Worm (Caenorhabditis elegans): ENCODE data around the gene hadb-1.
A peak's percentile ranks its signal among the peaks of the same experiment; 100 is the strongest.

hadb-1 gene

DNA sequence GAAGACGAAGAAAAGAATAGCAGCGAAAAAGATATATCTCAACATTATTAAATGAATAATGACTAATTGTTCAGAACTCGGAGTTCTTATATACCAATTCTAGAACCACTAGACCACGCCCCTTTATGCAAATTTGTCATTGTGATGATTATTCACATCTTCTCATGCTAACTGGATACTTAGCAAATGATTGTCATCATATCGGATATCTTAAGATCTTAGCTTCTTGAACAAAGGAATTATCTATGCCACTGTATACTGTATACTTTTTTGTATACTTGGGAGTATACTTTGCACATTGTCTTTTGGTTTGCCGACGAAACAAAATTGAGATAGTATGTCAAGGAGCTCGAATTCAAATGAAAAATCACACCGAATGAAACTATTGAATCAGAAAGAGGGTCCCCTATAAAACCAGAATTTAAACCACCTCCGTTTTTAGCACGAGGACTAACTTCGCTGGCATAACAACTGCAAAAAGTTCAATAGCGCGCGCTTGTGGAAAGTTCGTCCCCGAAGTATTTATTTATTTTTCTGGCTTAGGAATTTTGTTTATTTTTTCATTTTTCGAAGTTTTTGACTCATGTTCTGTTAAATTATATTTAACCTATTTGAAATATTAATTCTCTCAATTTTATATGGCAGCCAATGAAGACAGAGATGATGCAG lies 12.1 kb upstream of the hadb-1 start, which contains the start of the genes sdz-1 and vps-33.1 (continued):
- TF ChIP-seq nhr-28 (tag; optimal IDR thresholded peaks at IDR 0.05) (no peak), xbp-1 (tag; optimal IDR thresholded peaks at IDR 0.05) (peak; percentile 23), isw-1 (GFP tag; IDR thresholded peaks at IDR 0.05) (peak; percentile 33), aly-2 (tag; optimal IDR thresholded peaks at IDR 0.05) (no peak), mef-2 (tag; optimal IDR thresholded peaks at IDR 0.05) (no peak), snpc-4 (tag; optimal IDR thresholded peaks at IDR 0.05) (peak; percentile 42), C34B4.2 (tag; optimal IDR thresholded peaks at IDR 0.05) (no peak), elt-3 (tag; optimal IDR thresholded peaks at IDR 0.05) (peak in 2 of 6 experiments; percentile 1 to 36), C04F5.9 (tag; optimal IDR thresholded peaks at IDR 0.05) (no peak), skn-1 (tag; optimal IDR thresholded peaks at IDR 0.05) (peak; percentile 66), nhr-77 (tag; optimal IDR thresholded peaks at IDR 0.05) (peak; percentile 3), lin-15B (tag; optimal IDR thresholded peaks at IDR 0.05) (peak; percentile 44), nhr-90 (tag; optimal IDR thresholded peaks at IDR 0.05; ENCODE audit: poor library complexity) (peak; percentile 46), snu-23 (GFP tag; optimal IDR thresholded peaks at IDR 0.05) (peak; percentile 52), pqm-1 (tag; optimal IDR thresholded peaks at IDR 0.05) (no peak), nhr-47 (tag; optimal IDR thresholded peaks at IDR 0.05) (peak; percentile 59), tbx-2 (tag; optimal IDR thresholded peaks at IDR 0.05) (peak; percentile 55), vab-15 (tag; optimal IDR thresholded peaks at IDR 0.05) (no peak), lsy-2 (tag; optimal IDR thresholded peaks at IDR 0.05) (peak; percentile 42 to 86), lin-35 (GFP tag; optimal IDR thresholded peaks at IDR 0.05) (peak; percentile 91 to 94)

DNA sequence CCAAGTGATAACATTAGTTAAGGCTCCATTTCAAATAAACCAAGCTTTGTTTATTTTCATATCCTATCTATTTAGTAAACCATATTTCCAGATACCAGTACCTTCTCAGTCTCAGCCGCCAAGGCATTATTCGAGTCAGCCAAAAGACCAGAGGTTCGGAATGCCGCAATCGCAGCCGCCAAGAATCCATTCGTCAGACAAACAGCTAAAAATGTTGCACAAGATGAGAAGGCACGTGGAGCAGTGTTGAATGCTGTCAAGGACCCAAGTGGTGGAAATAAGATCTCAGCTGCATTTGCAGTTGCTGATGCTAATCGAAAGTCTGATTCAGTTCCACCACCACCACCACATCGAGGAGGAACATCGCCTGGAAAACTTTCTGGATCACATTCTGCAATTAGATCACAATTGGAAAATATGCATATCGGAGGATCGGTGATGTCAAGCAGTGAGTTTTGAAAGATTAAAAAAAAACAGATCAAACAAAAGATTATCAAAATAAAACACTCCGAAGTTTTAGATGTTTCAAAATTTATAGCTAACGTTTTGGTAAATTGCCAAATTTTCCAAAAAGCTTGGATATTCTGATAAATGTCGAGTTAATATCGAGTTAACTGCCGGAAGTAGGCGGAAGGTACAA lies 9.1 kb upstream of the hadb-1 start:
- TF ChIP-seq blmp-1 (tag; optimal IDR thresholded peaks at IDR 0.05), result no peak
- no peak for TF ChIP-seq grh-1 (GFP tag; IDR thresholded peaks at IDR 0.05)
- no peak for TF ChIP-seq lin-13 (GFP tag; optimal IDR thresholded peaks at IDR 0.05)
- no peak for TF ChIP-seq C04F5.9 (tag; optimal IDR thresholded peaks at IDR 0.05)
- TF ChIP-seq ceh-90 (tag; optimal IDR thresholded peaks at IDR 0.05), result no peak
- TF ChIP-seq unc-30 (tag; optimal IDR thresholded peaks at IDR 0.05), result no peak
- no peak for TF ChIP-seq egl-27 (tag; optimal IDR thresholded peaks at IDR 0.05)
- no peak for TF ChIP-seq Y116A8C.19 (tag; optimal IDR thresholded peaks at IDR 0.05; ENCODE audit: borderline replicate concordance)
- TF ChIP-seq jun-1 (tag; optimal IDR thresholded peaks at IDR 0.05), result no peak
- no peak for TF ChIP-seq mef-2 (tag; optimal IDR thresholded peaks at IDR 0.05)
- no peak for TF ChIP-seq ceh-63 (GFP tag; optimal IDR thresholded peaks at IDR 0.05)
- TF ChIP-seq elt-2 (tag; optimal IDR thresholded peaks at IDR 0.05), result no peak
- TF ChIP-seq ces-1 (GFP tag; optimal IDR thresholded peaks at IDR 0.05), result no peak

DNA sequence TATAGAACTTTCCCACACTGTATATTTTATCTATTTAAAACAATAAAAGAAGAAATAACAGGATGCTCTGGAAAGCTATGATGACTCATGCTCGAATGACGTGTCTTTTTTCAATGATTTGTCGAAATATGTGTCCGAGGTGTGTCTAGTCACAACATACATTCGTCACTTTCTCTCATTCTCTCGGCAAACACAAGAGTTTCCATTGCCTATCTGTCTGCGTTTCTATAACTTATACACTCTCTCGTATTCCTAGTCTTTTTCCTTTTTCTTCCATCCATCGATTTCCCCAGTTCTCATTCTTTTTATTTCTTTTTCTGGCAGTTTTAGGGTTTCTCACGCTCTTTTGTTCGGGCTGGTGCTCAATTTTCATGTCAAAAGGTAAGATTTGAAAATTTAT lies 8.4 kb upstream of the hadb-1 start:
- no peak for TF ChIP-seq zag-1 (tag; optimal IDR thresholded peaks at IDR 0.05)
- no peak for TF ChIP-seq zip-4 (GFP tag; optimal IDR thresholded peaks at IDR 0.05)
- no peak for TF ChIP-seq ztf-4 (tag; optimal IDR thresholded peaks at IDR 0.05)
- peak; percentile 45 for TF ChIP-seq snu-23 (GFP tag; optimal IDR thresholded peaks at IDR 0.05)
- TF ChIP-seq lin-13 (GFP tag; optimal IDR thresholded peaks at IDR 0.05), result no peak
- TF ChIP-seq dpl-1 (GFP tag; optimal IDR thresholded peaks at IDR 0.05), result peak in 1 of 3 experiments; percentile 24
- no peak for TF ChIP-seq C04F5.9 (tag; optimal IDR thresholded peaks at IDR 0.05)
- no peak for TF ChIP-seq unc-86 (tag; optimal IDR thresholded peaks at IDR 0.05)
- TF ChIP-seq lin-14 (GFP tag; optimal IDR thresholded peaks at IDR 0.05), result peak; percentile 66
- no peak for TF ChIP-seq unc-130 (tag; optimal IDR thresholded peaks at IDR 0.05)
- peak; percentile 65 for TF ChIP-seq fkh-8 (tag; optimal IDR thresholded peaks at IDR 0.05)
- TF ChIP-seq hpl-2 (GFP tag; optimal IDR thresholded peaks at IDR 0.05), result no peak
- no peak for TF ChIP-seq egl-27 (tag; optimal IDR thresholded peaks at IDR 0.05)
- no peak for TF ChIP-seq fkh-4 (tag; optimal IDR thresholded peaks at IDR 0.05; ENCODE audit: borderline replicate concordance)
- TF ChIP-seq ets-5 (GFP tag; IDR thresholded peaks at IDR 0.05), result no peak
- TF ChIP-seq alr-1 (tag; optimal IDR thresholded peaks at IDR 0.05; ENCODE audit: borderline replicate concordance), result no peak
- TF ChIP-seq C16A3.4 (tag; optimal IDR thresholded peaks at IDR 0.05), result no peak
- no peak for TF ChIP-seq pag-3 (tag; optimal IDR thresholded peaks at IDR 0.05; ENCODE audit: borderline replicate concordance, insufficient read depth)
- no peak for TF ChIP-seq ama-1 (optimal IDR thresholded peaks at IDR 0.05)
- TF ChIP-seq ceh-90 (tag; optimal IDR thresholded peaks at IDR 0.05), result no peak
- TF ChIP-seq skn-1 (tag; optimal IDR thresholded peaks at IDR 0.05), result no peak
- no peak for TF ChIP-seq Y116A8C.19 (tag; optimal IDR thresholded peaks at IDR 0.05; ENCODE audit: borderline replicate concordance)
- no peak for TF ChIP-seq efl-3 (GFP tag; optimal IDR thresholded peaks at IDR 0.05)
- TF ChIP-seq unc-98 (GFP tag; IDR thresholded peaks at IDR 0.05), result no peak

Data from whole organism, L1 larva.